Worm (Caenorhabditis elegans): ENCODE data around the gene dyf-18.

The dyf-18 gene

DNA sequence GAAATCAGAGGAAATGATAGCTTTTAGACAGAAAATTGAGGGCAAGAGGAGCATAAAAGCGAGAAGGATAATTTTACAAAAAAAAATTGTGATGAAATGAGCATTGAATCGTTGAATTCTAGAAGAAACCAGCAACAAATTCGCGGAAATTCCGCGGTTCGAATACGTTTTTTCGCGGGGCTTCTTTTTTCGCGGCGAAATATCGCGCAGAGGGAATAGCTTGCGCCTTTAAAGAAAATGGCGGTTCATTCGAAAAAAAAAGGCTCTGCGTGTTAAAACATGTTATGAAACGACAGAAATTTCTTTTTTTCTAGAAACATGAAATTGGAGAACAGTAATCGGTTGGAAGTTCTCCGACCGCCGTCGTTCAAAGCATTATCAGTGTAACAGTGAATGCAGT, 21.5 kb upstream of the dyf-18 start (continued):
- TF ChIP-seq tlf-1 (GFP tag; optimal IDR thresholded peaks at IDR 0.05), result peak; percentile 65
- TF ChIP-seq lsl-1 (GFP tag; optimal IDR thresholded peaks at IDR 0.05), result peak; percentile 73
- no peak for TF ChIP-seq ceh-27 (GFP tag; optimal IDR thresholded peaks at IDR 0.05)
- TF ChIP-seq nhr-120 (GFP tag; IDR thresholded peaks at IDR 0.05), result no peak
- TF ChIP-seq nhr-179 (tag; optimal IDR thresholded peaks at IDR 0.05), result no peak
- no peak for TF ChIP-seq ztf-26 (tag; optimal IDR thresholded peaks at IDR 0.05)
- TF ChIP-seq madf-10 (tag; optimal IDR thresholded peaks at IDR 0.05), result no peak
- no peak for TF ChIP-seq repo-1 (tag; optimal IDR thresholded peaks at IDR 0.05)
- TF ChIP-seq ceh-91 (GFP tag; IDR thresholded peaks at IDR 0.05), result peak; percentile 96
- TF ChIP-seq hlh-12 (tag; optimal IDR thresholded peaks at IDR 0.05), result no peak
- no peak for TF ChIP-seq athp-1 (tag; optimal IDR thresholded peaks at IDR 0.05)
- no peak for TF ChIP-seq cebp-2 (GFP tag; IDR thresholded peaks at IDR 0.05)
- no peak for TF ChIP-seq sptf-2 (GFP tag; optimal IDR thresholded peaks at IDR 0.05)
- TF ChIP-seq Y67H2A.10 (GFP tag; conservative IDR thresholded peaks at IDR 0.05), result no peak; the same call in 1 of the 2 replicates
- TF ChIP-seq him-1 (tag; optimal IDR thresholded peaks at IDR 0.05), result no peak
- peak; percentile 83 for TF ChIP-seq ekl-4 (GFP tag; IDR thresholded peaks at IDR 0.05)
- no peak for TF ChIP-seq T26A5.8 (tag; optimal IDR thresholded peaks at IDR 0.05)
- TF ChIP-seq snpc-1.1 (tag; optimal IDR thresholded peaks at IDR 0.05; ENCODE audit: insufficient read depth), result no peak
- TF ChIP-seq ccch-3 (GFP tag; optimal IDR thresholded peaks at IDR 0.05), result no peak
- no peak for TF ChIP-seq cebp-1 (GFP tag; IDR thresholded peaks at IDR 0.05)
- TF ChIP-seq cebp-1 (tag; optimal IDR thresholded peaks at IDR 0.05), result no peak
- no peak for TF ChIP-seq attf-3 (GFP tag; conservative IDR thresholded peaks at IDR 0.05)
- TF ChIP-seq efl-1 (GFP tag; optimal IDR thresholded peaks at IDR 0.05), result peak; percentile 96
- no peak for TF ChIP-seq egl-18 (GFP tag; IDR thresholded peaks at IDR 0.05)
- TF ChIP-seq gei-17 (GFP tag; optimal IDR thresholded peaks at IDR 0.05), result no peak
- TF ChIP-seq ama-1 (optimal IDR thresholded peaks at IDR 0.05), result no peak
- no peak for TF ChIP-seq ama-1 (GFP tag; optimal IDR thresholded peaks at IDR 0.05)
- no peak for TF ChIP-seq atf-7 (tag; optimal IDR thresholded peaks at IDR 0.05)
- peak; percentile 8; the same call in 1 of the 2 replicates for TF ChIP-seq Y53G8AR.9 (GFP tag; conservative IDR thresholded peaks at IDR 0.05)
- TF ChIP-seq ets-4 (GFP tag; optimal IDR thresholded peaks at IDR 0.05), result no peak

DNA sequence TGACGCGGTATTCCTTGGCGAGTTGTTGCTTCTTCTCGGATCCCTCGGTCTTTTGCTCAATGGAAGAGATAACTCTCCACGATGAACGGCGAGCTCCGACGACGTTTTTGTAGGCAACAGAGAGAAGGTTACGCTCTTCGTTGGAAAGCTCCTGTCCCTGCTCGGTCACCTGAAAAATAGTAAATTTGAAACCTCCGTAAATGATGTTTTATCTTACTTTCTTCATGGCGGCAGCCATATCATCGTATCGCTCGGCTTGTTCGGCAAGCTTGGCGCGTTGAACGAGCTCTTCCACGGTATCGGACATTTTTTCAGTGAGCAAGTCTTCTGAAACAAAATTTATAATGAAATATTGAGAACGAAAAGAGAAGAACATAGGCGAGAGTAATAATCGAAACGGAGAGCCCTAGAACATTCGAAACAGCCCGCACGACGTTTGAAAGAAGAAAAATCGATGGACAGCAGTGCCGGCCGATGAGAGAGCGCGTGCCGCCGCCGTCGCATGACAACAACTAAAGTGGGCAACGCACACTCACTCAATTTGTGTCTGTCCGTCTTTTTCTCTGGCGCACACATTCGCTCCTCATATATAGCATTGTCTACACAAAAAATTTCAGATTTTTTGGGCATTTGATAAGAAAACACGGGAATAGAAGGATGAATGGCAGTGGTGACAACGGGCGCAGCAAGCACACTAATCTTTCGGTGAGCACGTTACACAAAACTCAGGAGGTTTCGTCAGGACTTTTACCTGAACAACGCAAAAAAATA, 20.8 kb upstream of the dyf-18 start, which contains the start of the genes par-5 and M117.3:
par-5 (minus strand) TSS at position 334 of the 771 bp plus-strand sequence.
M117.3 (plus strand) TSS at position 616 of the 771 bp plus-strand sequence.
- TF ChIP-seq let-526 (GFP tag; IDR thresholded peaks at IDR 0.05), result no peak
- TF ChIP-seq ztf-25 (GFP tag; IDR thresholded peaks at IDR 0.05), result no peak
- TF ChIP-seq hrde-1 (tag; optimal IDR thresholded peaks at IDR 0.05; ENCODE audit: borderline replicate concordance), result no peak
- TF ChIP-seq nhr-90 (tag; optimal IDR thresholded peaks at IDR 0.05), result peak; percentile 27
- no peak for TF ChIP-seq Y56A3A.18 (GFP tag; IDR thresholded peaks at IDR 0.05)
- TF ChIP-seq hlh-12 (tag; optimal IDR thresholded peaks at IDR 0.05), result no peak
- no peak for TF ChIP-seq ceh-91 (GFP tag; IDR thresholded peaks at IDR 0.05)
- peak in 1 of 3 experiments; percentile 73 for TF ChIP-seq lin-35 (GFP tag; optimal IDR thresholded peaks at IDR 0.05)
- TF ChIP-seq B0019.2 (GFP tag; conservative IDR thresholded peaks at IDR 0.05), result peak; percentile 40; the same call in 1 of the 2 replicates
- TF ChIP-seq Y95B8A.8 (GFP tag; IDR thresholded peaks at IDR 0.05), result peak; percentile 55; the same call in 1 of the 2 replicates
- TF ChIP-seq lin-40 (tag; optimal IDR thresholded peaks at IDR 0.05), result peak; percentile 69
- TF ChIP-seq zim-3 (tag; optimal IDR thresholded peaks at IDR 0.05), result no peak
- TF ChIP-seq ztf-26 (tag; optimal IDR thresholded peaks at IDR 0.05), result peak; percentile 21
- peak; percentile 35; the same call in 1 of the 2 replicates for TF ChIP-seq ceh-100 (GFP tag; IDR thresholded peaks at IDR 0.05)
- TF ChIP-seq gei-17 (GFP tag; optimal IDR thresholded peaks at IDR 0.05), result no peak
- TF ChIP-seq nhr-179 (tag; optimal IDR thresholded peaks at IDR 0.05), result no peak
- no peak for TF ChIP-seq bed-1 (GFP tag; IDR thresholded peaks at IDR 0.05)
- TF ChIP-seq K12H6.12 (tag; optimal IDR thresholded peaks at IDR 0.05), result peak; percentile 76
- TF ChIP-seq mcd-1 (GFP tag; IDR thresholded peaks at IDR 0.05), result peak; percentile 58
- no peak for TF ChIP-seq ztf-6 (GFP tag; IDR thresholded peaks at IDR 0.05)
- no peak for TF ChIP-seq pha-4 (tag; optimal IDR thresholded peaks at IDR 0.05)
- TF ChIP-seq bed-2 (GFP tag; IDR thresholded peaks at IDR 0.05), result no peak
- peak; percentile 57 for TF ChIP-seq rcor-1 (GFP tag; IDR thresholded peaks at IDR 0.05)
- TF ChIP-seq tlf-1 (GFP tag; optimal IDR thresholded peaks at IDR 0.05), result peak; percentile 21
